Fruit fly (Drosophila melanogaster) whole organism, embryonic: ENCODE data around the gene CG44005.
A peak's percentile ranks its signal among the peaks of the same experiment; 100 is the strongest.

Experiments
- Adf1 ChIP-seq: fragments of 200-800 bp; sonication (Bioruptor generic); IDR thresholded peaks from 2 replicates; pipeline ENCODE4 v1.3.6; 2022; ENCODE audit warnings: missing biosample characterization, missing genetic modification characterization
- Atf-2 ChIP-seq: fragments of 200-800 bp; sonication (Bioruptor generic); optimal IDR thresholded peaks from 2 replicates; lab custom pipeline; 2016; ENCODE audit warnings: missing biosample characterization, missing genetic modification characterization
- BtbVII ChIP-seq: fragments of 200-800 bp; sonication (Bioruptor generic); optimal IDR thresholded peaks from 3 replicates; lab custom pipeline; 2017; ENCODE audit warnings: missing biosample characterization, mild to moderate bottlenecking, missing genetic modification characterization
- CG10209 ChIP-seq: fragments of 200-800 bp; sonication (Bioruptor generic); optimal IDR thresholded peaks from 3 replicates; lab custom pipeline; 2017; ENCODE audit warnings: missing biosample characterization, mild to moderate bottlenecking, missing genetic modification characterization, missing genetic modification reagents
- CG1024 ChIP-seq: fragments of 200-800 bp; sonication (Bioruptor generic); IDR thresholded peaks from 2 replicates; pipeline ENCODE4 v1.3.6; 2022; ENCODE audit warnings: missing biosample characterization, missing genetic modification characterization
- CG10543 ChIP-seq: fragments of 200-800 bp; sonication (Bioruptor generic); optimal IDR thresholded peaks from 3 replicates; lab custom pipeline; 2017; ENCODE audit warnings: missing biosample characterization, mild to moderate bottlenecking, missing genetic modification characterization, moderate library complexity
- CG11247 ChIP-seq: fragments of 200-800 bp; sonication (Bioruptor generic); IDR thresholded peaks from 2 replicates; pipeline ENCODE4 v1.3.6; 2022; ENCODE audit warnings: missing biosample characterization, missing genetic modification characterization
- CG11696 ChIP-seq: fragments of 200-800 bp; sonication (Bioruptor generic); IDR thresholded peaks from 2 replicates; pipeline ENCODE4 v1.3.6; 2022; ENCODE audit warnings: missing biosample characterization, missing genetic modification characterization
- CG12942 ChIP-seq: fragments of 200-800 bp; sonication (Bioruptor generic); optimal IDR thresholded peaks from 3 replicates; lab custom pipeline; 2016; ENCODE audit warnings: missing biosample characterization, missing genetic modification characterization
- CG16779 ChIP-seq: fragments of 200-800 bp; sonication (Bioruptor generic); IDR thresholded peaks from 2 replicates; pipeline ENCODE4 v1.3.6; 2022; ENCODE audit warnings: missing biosample characterization, missing genetic modification characterization
- CG17912 ChIP-seq: fragments of 200-800 bp; sonication (Bioruptor generic); optimal IDR thresholded peaks from 2 replicates; lab custom pipeline; 2018; ENCODE audit warnings: missing biosample characterization, mild to moderate bottlenecking, missing genetic modification characterization
- CG30431 ChIP-seq: fragments of 200-800 bp; sonication (Bioruptor generic); optimal IDR thresholded peaks from 2 replicates; lab custom pipeline; 2017; ENCODE audit warnings: missing biosample characterization, missing genetic modification characterization
- CG3281 ChIP-seq: fragments of 200-800 bp; sonication (Bioruptor generic); optimal IDR thresholded peaks from 3 replicates; lab custom pipeline; 2017; ENCODE audit warnings: missing biosample characterization, mild to moderate bottlenecking, missing genetic modification characterization
- CG8478 ChIP-seq: fragments of >200 bp; optimal IDR thresholded peaks from 2 replicates; lab custom pipeline; 2018
- CG9876 ChIP-seq: fragments of 200-800 bp; sonication (Bioruptor generic); optimal IDR thresholded peaks from 2 replicates; lab custom pipeline; 2016; ENCODE audit warnings: missing biosample characterization, missing genetic modification characterization
- Dad ChIP-seq: fragments of 200-800 bp; sonication (Bioruptor generic); optimal IDR thresholded peaks from 3 replicates; lab custom pipeline; 2016; ENCODE audit warnings: missing biosample characterization, missing genetic modification characterization
- Drgx ChIP-seq: fragments of 200-800 bp; sonication (Bioruptor generic); IDR thresholded peaks from 2 replicates; pipeline ENCODE4 v1.3.6; 2022; ENCODE audit warnings: missing biosample characterization, missing genetic modification characterization
- Ets97D ChIP-seq: fragments of 200-800 bp; sonication (Bioruptor generic); optimal IDR thresholded peaks from 3 replicates; lab custom pipeline; 2016; ENCODE audit warnings: missing biosample characterization, missing genetic modification characterization
- Hr39 ChIP-seq: fragments of >200 bp; optimal IDR thresholded peaks from 2 replicates; lab custom pipeline; 2017
- Max ChIP-seq: fragments of 200-800 bp; sonication (Bioruptor generic); optimal IDR thresholded peaks from 2 replicates; lab custom pipeline; 2016; ENCODE audit warnings: missing biosample characterization, mild to moderate bottlenecking, missing genetic modification characterization
- Meics ChIP-seq: fragments of 200-800 bp; sonication (Bioruptor generic); optimal IDR thresholded peaks from 2 replicates; lab custom pipeline; 2017; ENCODE audit warnings: missing biosample characterization, mild to moderate bottlenecking, missing genetic modification characterization
- PHDP ChIP-seq: fragments of 200-800 bp; sonication (Bioruptor generic); optimal IDR thresholded peaks from 3 replicates; lab custom pipeline; 2018; ENCODE audit warnings: missing biosample characterization, mild to moderate bottlenecking, missing genetic modification characterization, moderate library complexity
- Sry-δ ChIP-seq: fragments of 200-800 bp; sonication (Bioruptor generic); optimal IDR thresholded peaks from 2 replicates; lab custom pipeline; 2016; ENCODE audit warnings: missing biosample characterization, missing genetic modification characterization
- Ssrp ChIP-seq: fragments of 200-800 bp; sonication (Bioruptor generic); optimal IDR thresholded peaks from 2 replicates; lab custom pipeline; 2018; ENCODE audit warnings: missing biosample characterization, mild to moderate bottlenecking, missing genetic modification characterization, moderate library complexity
- Xbp1 ChIP-seq: fragments of 200-800 bp; sonication (Bioruptor generic); optimal IDR thresholded peaks from 3 replicates; lab custom pipeline; 2016; ENCODE audit warnings: missing biosample characterization, mild to moderate bottlenecking, missing genetic modification characterization
- abd-A ChIP-seq: fragments of 200-800 bp; sonication (Bioruptor generic); optimal IDR thresholded peaks from 3 replicates; lab custom pipeline; 2019; ENCODE audit warnings: missing biosample characterization, mild to moderate bottlenecking, missing genetic modification characterization, moderate library complexity
- amos ChIP-seq: fragments of 200-800 bp; sonication (Bioruptor generic); IDR thresholded peaks from 2 replicates; pipeline ENCODE4 v1.3.6; 2022; ENCODE audit warnings: missing biosample characterization, missing genetic modification characterization; ENCODE audit not compliant: partially characterized antibody
- chm ChIP-seq: fragments of 200-800 bp; sonication (Bioruptor generic); IDR thresholded peaks from 2 replicates; pipeline ENCODE4 v1.3.6; 2022; ENCODE audit warnings: missing biosample characterization, missing genetic modification characterization
- danr ChIP-seq: fragments of 200-800 bp; sonication (Bioruptor generic); IDR thresholded peaks from 2 replicates; pipeline ENCODE4 v1.3.6; 2022; ENCODE audit warnings: missing biosample characterization, missing genetic modification characterization
- dimm ChIP-seq: fragments of 200-800 bp; sonication (Bioruptor generic); IDR thresholded peaks from 2 replicates; pipeline ENCODE4 v1.3.6; 2022; ENCODE audit warnings: missing biosample characterization, missing genetic modification characterization
- dysf ChIP-seq: fragments of 200-800 bp; sonication (Bioruptor generic); IDR thresholded peaks from 3 replicates; pipeline ENCODE4 v1.3.6; 2022; ENCODE audit warnings: missing biosample characterization, missing genetic modification characterization
- emc ChIP-seq: fragments of 200-800 bp; sonication (Bioruptor generic); optimal IDR thresholded peaks from 2 replicates; lab custom pipeline; 2016; ENCODE audit warnings: missing biosample characterization, missing genetic modification characterization
- ewg ChIP-seq: fragments of 200-800 bp; sonication (Bioruptor generic); optimal IDR thresholded peaks from 3 replicates; lab custom pipeline; 2017; ENCODE audit warnings: mild to moderate bottlenecking, missing biosample characterization, missing genetic modification reagents, missing genetic modification characterization
- gem ChIP-seq: fragments of 200-800 bp; sonication (Bioruptor generic); optimal IDR thresholded peaks from 2 replicates; lab custom pipeline; 2019; ENCODE audit warnings: missing biosample characterization, mild to moderate bottlenecking, missing genetic modification characterization, moderate library complexity
- grau ChIP-seq: fragments of 200-800 bp; optimal IDR thresholded peaks from 3 replicates; lab custom pipeline; 2019; ENCODE audit warnings: missing biosample characterization, mild to moderate bottlenecking, missing genetic modification characterization, moderate library complexity
- grn ChIP-seq: fragments of 200-800 bp; sonication (Bioruptor generic); optimal IDR thresholded peaks from 3 replicates; lab custom pipeline; 2017; ENCODE audit warnings: missing biosample characterization, missing genetic modification characterization
- gro ChIP-seq: fragments of 200-800 bp; sonication (Bioruptor generic); optimal IDR thresholded peaks from 2 replicates; lab custom pipeline; 2016; ENCODE audit warnings: missing biosample characterization, missing genetic modification characterization
- her ChIP-seq: fragments of 200-800 bp; sonication (Bioruptor generic); optimal IDR thresholded peaks from 2 replicates; lab custom pipeline; 2016; ENCODE audit warnings: missing biosample characterization, missing genetic modification characterization
- hkb ChIP-seq, 2 experiments: fragments of 200-800 bp in 1 of 2; fragments of >200 bp in 1 of 2; sonication (Bioruptor generic) in 1 of 2; IDR thresholded peaks in 1 of 2; optimal IDR thresholded peaks in 1 of 2; 2 replicates each; pipeline versions ENCODE4 v1.3.6 to Lab custom; 2017 to 2022; ENCODE audit warnings: missing biosample characterization in 1 of 2, missing genetic modification characterization in 1 of 2
- nmo ChIP-seq: fragments of 200-800 bp; sonication (Bioruptor generic); optimal IDR thresholded peaks from 2 replicates; lab custom pipeline; 2018; ENCODE audit warnings: missing biosample characterization, mild to moderate bottlenecking, missing genetic modification characterization, moderate library complexity
- oc ChIP-seq: fragments of 200-800 bp; sonication (Bioruptor generic); optimal IDR thresholded peaks from 2 replicates; lab custom pipeline; 2018; ENCODE audit warnings: missing biosample characterization, mild to moderate bottlenecking, missing genetic modification characterization, moderate library complexity
- peb ChIP-seq: fragments of 200-800 bp; sonication (Bioruptor generic); IDR thresholded peaks from 2 replicates; pipeline ENCODE4 v1.3.6; 2022; ENCODE audit warnings: missing biosample characterization, missing genetic modification characterization
- phol ChIP-seq: fragments of 200-800 bp; sonication (Bioruptor generic); optimal IDR thresholded peaks from 3 replicates; lab custom pipeline; 2018; ENCODE audit warnings: missing biosample characterization, mild to moderate bottlenecking, missing genetic modification characterization, moderate library complexity
- schlank ChIP-seq: fragments of 200-800 bp; sonication (Bioruptor generic); optimal IDR thresholded peaks from 2 replicates; lab custom pipeline; 2018; ENCODE audit warnings: missing biosample characterization, mild to moderate bottlenecking, missing genetic modification characterization
- scrt ChIP-seq: fragments of 200-800 bp; sonication (Bioruptor generic); optimal IDR thresholded peaks from 2 replicates; lab custom pipeline; 2018; ENCODE audit warnings: missing biosample characterization, mild to moderate bottlenecking, missing genetic modification characterization, moderate library complexity
- so ChIP-seq: fragments of 200-800 bp; sonication (Bioruptor generic); IDR thresholded peaks from 3 replicates; pipeline ENCODE4 v1.3.6; 2022; ENCODE audit warnings: missing biosample characterization, missing genetic modification characterization
- stc ChIP-seq: fragments of 200-800 bp; sonication (Bioruptor generic); IDR thresholded peaks from 2 replicates; pipeline ENCODE4 v1.3.6; 2022; ENCODE audit warnings: missing biosample characterization, missing genetic modification characterization
- vnd ChIP-seq: fragments of 200-800 bp; sonication (Bioruptor generic); IDR thresholded peaks from 3 replicates; pipeline ENCODE4 v1.3.6; 2022; ENCODE audit warnings: missing biosample characterization, missing genetic modification characterization; ENCODE audit not compliant: partially characterized antibody
- zf30C ChIP-seq: fragments of 200-800 bp; sonication (Bioruptor generic); optimal IDR thresholded peaks from 3 replicates; lab custom pipeline; 2018; ENCODE audit warnings: missing biosample characterization, mild to moderate bottlenecking, missing genetic modification characterization

Gene CG44005

dm6 chr3L:18106021-18106944, 34.4 kb upstream of the CG44005 start, which contains the start of the genes CG13698 and mRpS26 (continued):
- TF ChIP-seq Atf-2 = no peak
- TF ChIP-seq Xbp1 = peak; percentile 80
- peak; percentile 68 for TF ChIP-seq CG10209 (GFP tag; lab: Kevin White, UChicago)
- TF ChIP-seq CG16779 (GFP tag; lab: Robert Waterston, UW) = 0 out of 2 replicates have a peak, but pooled peaks have one; percentile 41
- TF ChIP-seq CG12942 (GFP tag; lab: Kevin White, UChicago) = peak; percentile 65
- peak; percentile 61 for TF ChIP-seq BtbVII (GFP tag; lab: Kevin White, UChicago)
- TF ChIP-seq dimm (GFP tag; lab: Robert Waterston, UW) = no peak
- peak; percentile 34 for TF ChIP-seq schlank (tag; lab: Kevin White, UChicago)
- peak; percentile 50 for TF ChIP-seq Max (GFP tag; lab: Kevin White, UChicago)
- TF ChIP-seq Sry-δ = peak; percentile 21
- TF ChIP-seq Hr39 (lab: Kevin White, UChicago) = no peak
- TF ChIP-seq peb (GFP tag; lab: Robert Waterston, UW) = no peak
- no peak; the same call in 1 of the 2 replicates for TF ChIP-seq amos
- peak; percentile 68; the same call in 1 of the 3 replicates for TF ChIP-seq dysf (GFP tag; lab: Robert Waterston, UW)
- TF ChIP-seq nmo (GFP tag; lab: Kevin White, UChicago) = peak; percentile 82
- TF ChIP-seq zf30C (GFP tag; lab: Kevin White, UChicago) = no peak
- no peak for TF ChIP-seq hkb (optimal IDR thresholded peaks at IDR 0.05; lab: Kevin White, UChicago)
- TF ChIP-seq hkb (GFP tag; IDR thresholded peaks at IDR 0.05; lab: Robert Waterston, UW) = no peak
- TF ChIP-seq danr (GFP tag; lab: Robert Waterston, UW) = no peak
- peak; percentile 47 for TF ChIP-seq abd-A (tag; lab: Kevin White, UChicago)
- peak; percentile 63 for TF ChIP-seq ewg (GFP tag; lab: Kevin White, UChicago)
- no peak for TF ChIP-seq Dad (GFP tag; lab: Kevin White, UChicago)
- TF ChIP-seq CG3281 (GFP tag; lab: Kevin White, UChicago) = peak; percentile 60
- peak; percentile 60 for TF ChIP-seq scrt
- peak; percentile 76 for TF ChIP-seq grau (tag; lab: Kevin White, UChicago)
- peak; percentile 84 for TF ChIP-seq gem (tag; lab: Kevin White, UChicago)
- TF ChIP-seq vnd (GFP tag; lab: Robert Waterston, UW) = no peak
- TF ChIP-seq grn (GFP tag; lab: Kevin White, UChicago) = no peak
- peak; percentile 80 for TF ChIP-seq CG10543 (GFP tag; lab: Kevin White, UChicago)
- TF ChIP-seq chm (GFP tag; lab: Robert Waterston, UW) = peak; percentile 52
- peak; percentile 72 for TF ChIP-seq Ssrp
- TF ChIP-seq Adf1 (GFP tag; lab: Robert Waterston, UW) = 0 out of 2 replicates have a peak, but pooled peaks have one; percentile 1
- peak; percentile 77 for TF ChIP-seq phol (tag; lab: Kevin White, UChicago)
- TF ChIP-seq stc (GFP tag; lab: Robert Waterston, UW) = no peak
- peak; percentile 73 for TF ChIP-seq Meics (GFP tag; lab: Kevin White, UChicago)
- TF ChIP-seq her (GFP tag; lab: Kevin White, UChicago) = peak; percentile 99
- no peak for TF ChIP-seq emc (GFP tag; lab: Kevin White, UChicago)
- TF ChIP-seq Drgx (GFP tag; lab: Robert Waterston, UW) = peak; percentile 34; the same call in 1 of the 2 replicates
- TF ChIP-seq Ets97D (GFP tag; lab: Kevin White, UChicago) = peak; percentile 24
- TF ChIP-seq so = no peak
- TF ChIP-seq CG11247 (GFP tag; lab: Robert Waterston, UW) = 0 out of 2 replicates have a peak, but pooled peaks have one; percentile 57
- TF ChIP-seq CG11696 (GFP tag; lab: Robert Waterston, UW) = no peak
- TF ChIP-seq CG8478 (lab: Kevin White, UChicago) = no peak
- 0 out of 2 replicates have a peak, but pooled peaks have one; percentile 38 for TF ChIP-seq CG1024 (GFP tag; lab: Robert Waterston, UW)
- TF ChIP-seq CG17912 (GFP tag; lab: Kevin White, UChicago) = no peak
- peak; percentile 66 for TF ChIP-seq PHDP (tag; lab: Kevin White, UChicago)
- TF ChIP-seq CG9876 = peak; percentile 46
- peak; percentile 35 for TF ChIP-seq CG30431 (GFP tag; lab: Kevin White, UChicago)
- peak; percentile 59 for TF ChIP-seq oc (tag; lab: Kevin White, UChicago)
- TF ChIP-seq gro = peak; percentile 59
